Worm (Caenorhabditis elegans) whole organism, L4/young adult: Measurements from ENCODE around the gene K11E4.6.

Source experiments
- W03F9.2 ChIP-seq: fragments of 150-350 bp; optimal IDR thresholded peaks from 2 replicates; lab custom pipeline; 2014; ENCODE audit warnings: missing biosample characterization, missing genetic modification characterization
- dao-5 ChIP-seq: sonication (generic microtip); optimal IDR thresholded peaks from 2 replicates; lab custom pipeline; 2016; ENCODE audit warnings: missing genotype, missing genetic modification characterization, moderate library complexity, missing compliant biosample characterization
- him-1 ChIP-seq: sonication (generic microtip); optimal IDR thresholded peaks from 2 replicates; lab custom pipeline; 2016; ENCODE audit warnings: missing genotype, missing genetic modification reagents, missing genetic modification characterization, missing compliant biosample characterization

- TF ChIP-seq him-1: no peak
- TF ChIP-seq W03F9.2 (tag; lab: Kevin White, UChicago): no peak
- no peak for TF ChIP-seq dao-5
Observed at ce11 chrX:13747997-13748396, 23.5 kb downstream of the K11E4.6 start.
